Worm (Caenorhabditis elegans) whole organism, L4/young adult: ENCODE results near the gene F17C8.3.

Experiments
- W03F9.2 ChIP-seq: fragments of 150-350 bp; optimal IDR thresholded peaks from 2 replicates; lab custom pipeline; 2014; ENCODE audit warnings: missing biosample characterization, missing genetic modification characterization
- dao-5 ChIP-seq: sonication (generic microtip); optimal IDR thresholded peaks from 2 replicates; lab custom pipeline; 2016; ENCODE audit warnings: missing genotype, missing genetic modification characterization, moderate library complexity, missing compliant biosample characterization
- him-1 ChIP-seq: sonication (generic microtip); optimal IDR thresholded peaks from 2 replicates; lab custom pipeline; 2016; ENCODE audit warnings: missing genotype, missing genetic modification reagents, missing genetic modification characterization, missing compliant biosample characterization

F17C8.3 gene

ce11 chrIII:4731295-4731988 is at the start of gene F17C8.3:
TSS of gene F17C8.3 (plus strand) at chrIII:4731938.
- TF ChIP-seq him-1 (tag; lab: Kevin White, UChicago) (no peak), dao-5 (tag; lab: Kevin White, UChicago) (no peak), W03F9.2 (tag; lab: Kevin White, UChicago) (no peak)

DNA sequence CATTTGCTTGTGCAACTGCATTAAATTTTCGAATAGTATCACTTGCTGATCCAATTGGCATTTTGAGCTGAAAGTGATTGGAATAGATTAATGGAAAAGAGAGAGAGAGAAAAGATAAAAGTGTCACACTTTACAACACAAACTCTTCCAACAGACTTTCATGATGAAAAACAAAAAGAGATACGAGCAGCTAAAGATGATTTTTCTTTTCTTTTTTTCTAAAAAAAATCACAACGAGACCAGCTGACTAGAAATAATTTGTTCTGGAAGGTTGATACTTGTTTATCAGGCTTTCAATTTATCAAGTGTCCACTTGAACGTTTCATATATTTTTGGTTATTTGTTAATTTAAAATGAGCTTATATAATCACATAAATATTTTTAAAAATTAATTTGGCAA is 44.6 kb upstream of the F17C8.3 start:
- no peak for TF ChIP-seq W03F9.2 (tag; lab: Kevin White, UChicago)
- no peak for TF ChIP-seq him-1 (tag; lab: Kevin White, UChicago)
- no peak for TF ChIP-seq dao-5 (tag; lab: Kevin White, UChicago)

ce11 chrIII:4688356-4688755 is 43.4 kb upstream of the F17C8.3 start, which contains the start of gene tag-243:
TSS of gene tag-243 (minus strand) at chrIII:4688456.
- TF ChIP-seq W03F9.2 (tag; lab: Kevin White, UChicago) (no peak), him-1 (tag; lab: Kevin White, UChicago) (no peak), dao-5 (tag; lab: Kevin White, UChicago) (no peak)

- TF ChIP-seq W03F9.2 (tag; lab: Kevin White, UChicago), result no peak
- no peak for TF ChIP-seq dao-5 (tag; lab: Kevin White, UChicago)
- no peak for TF ChIP-seq him-1 (tag; lab: Kevin White, UChicago)
These were observed 42.8 kb upstream of the F17C8.3 start, which contains the start of gene ppat-1 for ce11 chrIII:4688965-4689364. TSS of gene ppat-1 (plus strand) at chrIII:4689280.

DNA sequence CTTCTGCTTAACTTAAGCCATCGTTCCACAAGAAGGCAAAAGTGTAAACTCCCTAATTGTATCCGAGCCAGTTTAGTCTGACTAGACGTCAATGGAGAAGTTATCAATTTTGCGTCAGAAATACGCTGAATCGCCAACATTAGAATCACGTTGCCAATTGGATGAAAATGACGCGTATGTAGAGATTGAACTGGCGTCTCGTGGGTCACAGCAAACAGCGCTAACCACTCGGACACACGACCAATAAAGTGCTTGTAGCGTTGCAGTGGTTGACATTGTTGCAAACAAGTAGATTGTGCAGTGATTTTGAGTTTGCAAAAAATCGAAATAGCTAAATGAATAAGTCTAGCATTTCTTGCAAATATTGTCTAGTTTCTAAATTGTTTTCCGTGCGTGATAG is 42.1 kb upstream of the F17C8.3 start:
- TF ChIP-seq dao-5 (tag; lab: Kevin White, UChicago) (peak; percentile 84), him-1 (tag; lab: Kevin White, UChicago) (peak; percentile 63), W03F9.2 (tag; lab: Kevin White, UChicago) (peak; percentile 36)

DNA sequence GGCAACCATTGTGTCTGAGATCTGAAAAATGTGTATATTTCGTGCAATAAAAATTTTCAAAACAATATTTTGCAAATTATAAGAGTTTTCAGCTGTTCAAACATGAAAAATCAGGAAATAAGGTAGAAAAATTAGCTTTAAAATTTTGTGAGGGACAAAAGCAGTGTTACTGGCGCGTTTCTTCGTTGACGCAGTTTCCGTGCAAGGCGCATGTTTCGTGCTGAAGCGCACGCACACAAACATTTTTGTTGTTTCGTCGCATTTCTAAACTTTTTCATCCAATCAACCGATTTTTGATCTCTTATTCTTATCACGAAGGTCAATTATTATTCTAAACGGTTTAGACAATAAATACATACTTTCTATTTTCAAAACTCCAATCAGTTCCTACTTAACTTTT is 38.5 kb upstream of the F17C8.3 start, which contains the start of gene nifk-1:
Gene nifk-1 (minus strand): TSS at position 27 of the 400 bp plus-strand sequence.
- TF ChIP-seq W03F9.2 (tag; lab: Kevin White, UChicago) (peak; percentile 87), dao-5 (tag; lab: Kevin White, UChicago) (no peak), him-1 (tag; lab: Kevin White, UChicago) (no peak)

ce11 chrIII:4693695-4694094 is 38.0 kb upstream of the F17C8.3 start, which contains the start of gene T04A8.8:
TSS of gene T04A8.8 (plus strand) at chrIII:4693995.
- TF ChIP-seq him-1 (tag; lab: Kevin White, UChicago), result no peak
- no peak for TF ChIP-seq W03F9.2 (tag; lab: Kevin White, UChicago)
- no peak for TF ChIP-seq dao-5 (tag; lab: Kevin White, UChicago)

ce11 chrIII:4695057-4695456 is 36.7 kb upstream of the F17C8.3 start, which contains the start of gene T04A8.7:
TSS of gene T04A8.7 (plus strand) at chrIII:4695357.
- no peak for TF ChIP-seq W03F9.2 (tag; lab: Kevin White, UChicago)
- TF ChIP-seq him-1 (tag; lab: Kevin White, UChicago), result no peak

- TF ChIP-seq dao-5 (tag; lab: Kevin White, UChicago), result no peak
- no peak for TF ChIP-seq W03F9.2 (tag; lab: Kevin White, UChicago)
- TF ChIP-seq him-1 (tag; lab: Kevin White, UChicago), result no peak
These were observed 34.8 kb upstream of the F17C8.3 start for ce11 chrIII:4696903-4697302.

- TF ChIP-seq him-1 (tag; lab: Kevin White, UChicago) (no peak), W03F9.2 (tag; lab: Kevin White, UChicago) (no peak), dao-5 (tag; lab: Kevin White, UChicago) (no peak)
These were observed 33.9 kb upstream of the F17C8.3 start, which contains the start of gene dnj-18 for ce11 chrIII:4697819-4698218. TSS of gene dnj-18 (plus strand) at chrIII:4698119.

DNA sequence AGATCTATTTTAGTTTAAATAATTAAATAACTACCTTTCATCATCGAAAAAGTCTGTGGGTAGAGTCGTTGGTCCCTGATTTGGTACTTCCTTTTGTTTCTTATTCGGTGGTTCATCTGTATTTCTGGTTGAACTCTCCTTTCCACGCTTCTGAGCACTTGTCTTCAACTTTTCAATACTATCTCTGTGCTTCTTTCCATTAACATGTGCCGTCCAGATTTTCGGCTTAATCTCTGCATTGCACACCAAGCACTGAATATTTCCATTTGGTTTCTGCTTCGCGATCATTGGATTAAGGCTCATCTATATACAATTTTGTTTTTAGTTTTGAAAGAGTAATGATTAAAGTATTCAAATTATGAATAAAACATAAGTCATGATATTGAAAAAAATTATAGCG is 31.8 kb upstream of the F17C8.3 start, which contains the start of gene sel-13:
Gene sel-13 (minus strand): TSS at position 303 of the 400 bp plus-strand sequence.
- TF ChIP-seq him-1 (tag; lab: Kevin White, UChicago) (no peak), W03F9.2 (tag; lab: Kevin White, UChicago) (no peak), dao-5 (tag; lab: Kevin White, UChicago) (no peak)

- TF ChIP-seq W03F9.2 (tag; lab: Kevin White, UChicago) (peak; percentile 35), dao-5 (tag; lab: Kevin White, UChicago) (no peak), him-1 (tag; lab: Kevin White, UChicago) (no peak)
These were observed 27.7 kb upstream of the F17C8.3 start, which contains the start of the genes clp-2 and mrpl-16 for ce11 chrIII:4703932-4704454. TSS of gene clp-2 (minus strand) at chrIII:4704025. TSS of gene mrpl-16 (plus strand) at chrIII:4704404.

DNA sequence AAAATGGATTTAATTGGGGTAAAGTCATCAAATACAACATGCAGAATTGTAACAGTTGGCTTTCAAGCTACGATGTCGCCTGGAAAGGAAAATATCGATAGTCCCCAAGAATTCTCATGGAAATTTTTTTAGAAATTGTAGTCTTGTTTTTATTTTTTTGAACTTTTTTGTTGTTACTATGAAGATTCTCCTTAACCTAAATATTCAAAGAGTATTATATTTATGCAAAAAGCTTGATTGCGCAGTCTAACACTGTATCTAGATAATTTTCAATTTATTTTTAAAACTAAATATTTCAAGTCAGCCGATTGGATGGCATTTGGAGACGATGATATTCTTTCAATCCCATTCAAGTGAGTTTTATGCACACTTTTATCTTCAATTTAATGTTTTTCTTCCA is 26.5 kb upstream of the F17C8.3 start, which contains the start of gene pgap-2:
Gene pgap-2 (plus strand): TSS at position 301 of the 400 bp plus-strand sequence.
- TF ChIP-seq him-1 (tag; lab: Kevin White, UChicago) (no peak), dao-5 (tag; lab: Kevin White, UChicago) (no peak)
